Worm (Caenorhabditis elegans): Measurements from ENCODE around the gene F22B8.7.

F22B8.7 gene

ce11 chrV:16127401-16127800 is 33.0 kb downstream of the F22B8.7 start, which contains the start of gene fbxa-143:
Gene fbxa-143, minus strand, starts transcription at chrV:16127501.
- TF ChIP-seq Y53F4B.3 (GFP tag; IDR thresholded peaks at IDR 0.05) (no peak), mel-28 (tag; optimal IDR thresholded peaks at IDR 0.05; ENCODE audit: borderline replicate concordance) (no peak), Y67H2A.10 (GFP tag; conservative IDR thresholded peaks at IDR 0.05) (no peak), hlh-12 (tag; optimal IDR thresholded peaks at IDR 0.05) (no peak), bed-1 (GFP tag; IDR thresholded peaks at IDR 0.05) (no peak), rec-8 (tag; optimal IDR thresholded peaks at IDR 0.05) (no peak), F49E8.2 (tag; optimal IDR thresholded peaks at IDR 0.05; ENCODE audit: insufficient read depth) (no peak), snpc-1.1 (tag; optimal IDR thresholded peaks at IDR 0.05; ENCODE audit: insufficient read depth) (no peak), F39B2.1 (GFP tag; IDR thresholded peaks at IDR 0.05) (no peak)

DNA sequence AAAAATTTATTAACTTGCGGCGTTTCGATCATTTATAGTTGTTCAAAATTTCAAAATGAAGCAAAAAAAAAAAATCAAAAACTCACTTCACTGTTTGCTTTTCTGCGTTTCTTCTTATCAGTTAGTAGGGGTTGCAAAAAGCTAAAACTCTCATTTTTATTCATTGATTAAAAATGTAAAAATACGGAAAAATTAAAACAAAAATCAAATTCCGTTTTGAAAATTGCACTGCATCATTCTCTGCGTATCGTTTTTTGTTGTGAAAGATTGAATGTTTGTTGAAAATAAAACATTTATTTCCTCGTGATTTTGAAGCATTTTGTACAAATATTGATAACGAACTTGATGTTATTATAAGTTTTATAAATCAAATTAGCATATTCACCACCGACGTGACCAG is 34.7 kb downstream of the F22B8.7 start:
- TF ChIP-seq nhr-80 (tag; optimal IDR thresholded peaks at IDR 0.05) (peak; percentile 31), cebp-1 (GFP tag; IDR thresholded peaks at IDR 0.05) (no peak), cebp-1 (tag; optimal IDR thresholded peaks at IDR 0.05) (peak; percentile 29), ztf-3 (GFP tag; optimal IDR thresholded peaks at IDR 0.05) (no peak)

- no peak for TF ChIP-seq zim-3 (tag; optimal IDR thresholded peaks at IDR 0.05)
- TF ChIP-seq F33H1.4 (GFP tag; IDR thresholded peaks at IDR 0.05), result no peak
- TF ChIP-seq xnd-1 (tag; optimal IDR thresholded peaks at IDR 0.05), result no peak
- no peak for TF ChIP-seq ekl-4 (GFP tag; IDR thresholded peaks at IDR 0.05)
- TF ChIP-seq nhr-90 (tag; optimal IDR thresholded peaks at IDR 0.05), result no peak
- no peak for TF ChIP-seq bed-2 (GFP tag; IDR thresholded peaks at IDR 0.05)
Observed at ce11 chrV:16131249-16131648, 36.9 kb downstream of the F22B8.7 start, which contains the start of gene fbxa-142. Gene fbxa-142, minus strand, starts transcription at chrV:16131349.

ce11 chrV:16132215-16132614 is 37.8 kb downstream of the F22B8.7 start:
- TF ChIP-seq cebp-1 (GFP tag; IDR thresholded peaks at IDR 0.05) (peak; percentile 76; the same call in 1 of the 2 replicates), cebp-1 (tag; optimal IDR thresholded peaks at IDR 0.05) (peak; percentile 95), K12H6.12 (tag; optimal IDR thresholded peaks at IDR 0.05) (no peak)

DNA sequence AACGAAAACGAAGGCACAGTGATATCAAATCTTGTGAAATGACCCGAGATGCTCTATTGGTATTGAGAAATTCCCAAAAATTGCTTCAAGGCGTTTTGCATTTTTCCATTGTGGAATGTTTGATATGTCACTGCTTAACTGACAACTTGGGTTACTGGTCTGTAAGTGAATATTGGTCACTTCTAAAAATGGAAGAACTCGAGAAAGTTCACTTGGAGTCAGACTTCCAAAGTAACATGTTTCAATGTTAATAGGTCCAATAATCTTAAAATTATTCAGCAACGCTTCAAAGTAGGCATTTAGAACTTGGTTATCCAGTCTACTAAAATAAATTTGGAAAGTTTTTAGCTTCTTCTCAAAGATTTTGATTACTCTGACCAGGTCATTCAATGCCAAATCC is 38.3 kb downstream of the F22B8.7 start, which contains the start of gene fbxa-144:
TSS of gene fbxa-144 (minus strand) at position 101 of the 400 bp plus-strand sequence.
- no peak for TF ChIP-seq K12H6.12 (tag; optimal IDR thresholded peaks at IDR 0.05)
- TF ChIP-seq sdz-38 (tag; optimal IDR thresholded peaks at IDR 0.05), result no peak
- TF ChIP-seq ets-4 (GFP tag; optimal IDR thresholded peaks at IDR 0.05), result no peak
- TF ChIP-seq tbx-9 (tag; optimal IDR thresholded peaks at IDR 0.05; ENCODE audit: borderline replicate concordance), result no peak
- no peak for TF ChIP-seq Y95B8A.8 (GFP tag; IDR thresholded peaks at IDR 0.05)
- TF ChIP-seq attf-5 (GFP tag; optimal IDR thresholded peaks at IDR 0.05), result no peak
- TF ChIP-seq F57A8.1 (GFP tag; optimal IDR thresholded peaks at IDR 0.05), result no peak
- no peak for TF ChIP-seq athp-1 (tag; optimal IDR thresholded peaks at IDR 0.05)

- TF ChIP-seq rcor-1 (GFP tag; IDR thresholded peaks at IDR 0.05) (no peak), mcd-1 (GFP tag; IDR thresholded peaks at IDR 0.05) (no peak), K12H6.12 (tag; optimal IDR thresholded peaks at IDR 0.05) (no peak), mes-4 (tag; optimal IDR thresholded peaks at IDR 0.05) (no peak), somi-1 (GFP tag; optimal IDR thresholded peaks at IDR 0.05) (no peak), pha-4 (tag; optimal IDR thresholded peaks at IDR 0.05) (no peak), nhr-90 (tag; optimal IDR thresholded peaks at IDR 0.05) (no peak), ceh-27 (GFP tag; optimal IDR thresholded peaks at IDR 0.05) (no peak), ceh-58 (GFP tag; IDR thresholded peaks at IDR 0.05) (no peak), F39B2.1 (GFP tag; IDR thresholded peaks at IDR 0.05) (no peak), madf-8 (GFP tag; conservative IDR thresholded peaks at IDR 0.05) (no peak), ets-4 (GFP tag; optimal IDR thresholded peaks at IDR 0.05) (no peak), F37B4.10 (GFP tag; IDR thresholded peaks at IDR 0.05) (no peak), ceh-40 (GFP tag; IDR thresholded peaks at IDR 0.05) (no peak)
Observed at ce11 chrV:16137043-16137442, 42.7 kb downstream of the F22B8.7 start, which contains the start of gene F44G3.7. Gene F44G3.7, minus strand, starts transcription at chrV:16137143.
